Fruit fly (Drosophila melanogaster): ENCODE measurements around the gene PICK1.

The PICK1 gene

DNA sequence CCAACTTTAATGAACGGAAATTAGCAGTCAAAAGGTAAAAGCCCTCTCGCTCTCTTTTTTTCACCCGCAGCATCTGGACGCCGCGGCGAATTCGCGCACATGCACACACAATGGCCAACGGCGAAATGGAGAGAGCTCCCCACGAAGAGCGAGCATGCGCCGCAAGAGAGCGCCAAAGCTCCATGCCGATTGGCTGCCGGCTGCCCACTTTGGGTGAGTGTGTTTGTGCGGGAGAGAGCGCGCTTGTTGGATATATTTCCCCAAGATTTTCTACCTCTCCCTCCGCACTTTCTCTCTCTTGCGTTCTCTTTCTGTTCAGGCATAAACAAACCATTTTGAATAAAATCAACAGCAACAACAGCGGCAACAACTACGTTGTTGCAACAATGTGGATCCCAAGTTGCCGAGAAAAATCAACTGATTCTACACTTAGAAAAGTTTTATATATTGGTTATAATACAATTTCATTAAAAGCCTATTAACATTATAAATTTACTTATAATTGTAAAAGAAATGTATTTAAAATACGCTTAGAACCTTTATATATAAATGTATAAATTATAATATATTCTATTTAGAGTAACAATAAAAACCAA lies 39.0 kb upstream of the PICK1 start (continued):
- TF ChIP-seq lola (GFP tag; optimal IDR thresholded peaks at IDR 0.05) (peak in 1 of 3 experiments; percentile 1), CoRest (tag; optimal IDR thresholded peaks at IDR 0.05) (no peak), dimm (GFP tag; IDR thresholded peaks at IDR 0.05) (no peak), CG4360 (GFP tag; IDR thresholded peaks at IDR 0.05) (no peak), CG6175 (GFP tag; IDR thresholded peaks at IDR 0.05) (no peak), CG12155 (GFP tag; optimal IDR thresholded peaks at IDR 0.05) (no peak), bsh (GFP tag; optimal IDR thresholded peaks at IDR 0.05) (no peak), ase (GFP tag; IDR thresholded peaks at IDR 0.05) (no peak), Dbx (GFP tag; IDR thresholded peaks at IDR 0.05) (no peak)

dm6 chr2L:12656865-12657264 lies 38.0 kb upstream of the PICK1 start, which contains the start of gene pdm2:
Gene pdm2 (plus strand): TSS chr2L:12657165.
- TF ChIP-seq her (GFP tag; optimal IDR thresholded peaks at IDR 0.05): no peak

dm6 chr2L:12657337-12657736 lies 37.5 kb upstream of the PICK1 start:
- TF ChIP-seq Nf-YC (tag; optimal IDR thresholded peaks at IDR 0.05): peak; percentile 85
- no peak for TF ChIP-seq HLH4C (GFP tag; IDR thresholded peaks at IDR 0.05; ENCODE audit: partially characterized antibody)
- no peak for TF ChIP-seq trh (GFP tag; optimal IDR thresholded peaks at IDR 0.05)
- no peak for TF ChIP-seq fd3F (GFP tag; optimal IDR thresholded peaks at IDR 0.05)
- no peak for TF ChIP-seq CG31388 (GFP tag; optimal IDR thresholded peaks at IDR 0.05)
- TF ChIP-seq Trl (optimal IDR thresholded peaks at IDR 0.05): peak in 1 of 2 experiments; percentile 7
- no peak for TF ChIP-seq Trl (GFP tag; optimal IDR thresholded peaks at IDR 0.05)
- TF ChIP-seq sqz (GFP tag; optimal IDR thresholded peaks at IDR 0.05): peak; percentile 19
- no peak for TF ChIP-seq ab (GFP tag; optimal IDR thresholded peaks at IDR 0.05)
- peak; percentile 71 for TF ChIP-seq Deaf1 (tag; optimal IDR thresholded peaks at IDR 0.05)
- TF ChIP-seq Opbp (GFP tag; IDR thresholded peaks at IDR 0.05; ENCODE audit: partially characterized antibody): 0 out of 3 replicates have a peak, but pooled peaks have one; percentile 29
- TF ChIP-seq dm (GFP tag; optimal IDR thresholded peaks at IDR 0.05): no peak
- TF ChIP-seq sr (GFP tag; IDR thresholded peaks at IDR 0.05): peak; percentile 88
- TF ChIP-seq crol (GFP tag; IDR thresholded peaks at IDR 0.05): peak; percentile 15; the same call in 1 of the 2 replicates
- TF ChIP-seq Nf-YB (GFP tag; optimal IDR thresholded peaks at IDR 0.05): peak; percentile 91
- no peak for TF ChIP-seq CG12155 (GFP tag; optimal IDR thresholded peaks at IDR 0.05)
- peak; percentile 78 for TF ChIP-seq cg (GFP tag; optimal IDR thresholded peaks at IDR 0.05)

DNA sequence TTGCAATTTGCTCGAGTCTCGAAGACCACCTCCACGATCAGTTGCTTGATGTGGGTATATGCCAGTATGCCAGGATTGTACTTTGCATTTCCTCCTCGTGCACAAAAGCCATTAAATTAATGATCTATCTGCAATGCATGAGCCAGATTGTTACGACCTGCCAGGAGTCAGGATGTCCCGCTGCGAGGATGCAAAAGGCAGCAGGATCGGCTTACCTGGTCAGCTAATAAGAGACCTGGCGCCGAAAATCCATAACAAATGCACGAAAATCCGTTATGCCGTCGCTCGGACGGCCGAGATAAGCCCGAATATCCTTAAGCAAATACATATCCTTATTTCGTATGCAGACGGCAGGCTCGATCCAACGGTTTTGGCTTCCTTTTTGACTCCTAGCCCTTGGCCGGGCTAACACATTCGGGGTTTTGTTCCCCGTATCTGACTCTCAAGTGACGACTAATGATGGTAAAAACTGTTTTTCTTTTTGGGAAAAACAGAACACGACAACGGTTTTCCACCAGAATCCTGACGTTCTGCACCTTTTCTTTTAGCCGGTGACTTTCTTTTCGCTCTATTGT lies 28.7 kb upstream of the PICK1 start:
- TF ChIP-seq NC2α (GFP tag; optimal IDR thresholded peaks at IDR 0.05): no peak
- TF ChIP-seq sens (GFP tag): no peak
- TF ChIP-seq z (GFP tag; IDR thresholded peaks at IDR 0.05): no peak
- no peak for TF ChIP-seq chn (GFP tag; optimal IDR thresholded peaks at IDR 0.05)
- no peak for TF ChIP-seq E2f2 (GFP tag; IDR thresholded peaks at IDR 0.05)
- no peak for TF ChIP-seq eyg (GFP tag; optimal IDR thresholded peaks at IDR 0.05)
- no peak for TF ChIP-seq CG8290 (GFP tag; optimal IDR thresholded peaks at IDR 0.05)
- no peak for TF ChIP-seq CG8290 (tag; optimal IDR thresholded peaks at IDR 0.05)
- TF ChIP-seq zen (tag; optimal IDR thresholded peaks at IDR 0.05): peak; percentile 97
- TF ChIP-seq CG17385 (GFP tag; optimal IDR thresholded peaks at IDR 0.05): no peak
- no peak for TF ChIP-seq Lhr (GFP tag; optimal IDR thresholded peaks at IDR 0.05)
- TF ChIP-seq D (optimal IDR thresholded peaks at IDR 0.05): peak; percentile 82
- no peak for TF ChIP-seq D (GFP tag; optimal IDR thresholded peaks at IDR 0.05)
- no peak for TF ChIP-seq gcm (GFP tag; optimal IDR thresholded peaks at IDR 0.05)
- no peak for TF ChIP-seq CG6813 (GFP tag; optimal IDR thresholded peaks at IDR 0.05)
- no peak for TF ChIP-seq lbe (GFP tag; optimal IDR thresholded peaks at IDR 0.05)
- TF ChIP-seq tll (GFP tag; optimal IDR thresholded peaks at IDR 0.05): peak in 1 of 2 experiments; percentile 98
- no peak for TF ChIP-seq CG10267 (tag; optimal IDR thresholded peaks at IDR 0.05)
- no peak for TF ChIP-seq MTF-1 (GFP tag; optimal IDR thresholded peaks at IDR 0.05; ENCODE audit: borderline replicate concordance)
- TF ChIP-seq vfl (GFP tag; optimal IDR thresholded peaks at IDR 0.05): no peak
- no peak for TF ChIP-seq CG34224 (GFP tag; IDR thresholded peaks at IDR 0.05; ENCODE audit: partially characterized antibody)
